Worm (Caenorhabditis elegans): ENCODE results near the gene Y75B8A.23.

DNA sequence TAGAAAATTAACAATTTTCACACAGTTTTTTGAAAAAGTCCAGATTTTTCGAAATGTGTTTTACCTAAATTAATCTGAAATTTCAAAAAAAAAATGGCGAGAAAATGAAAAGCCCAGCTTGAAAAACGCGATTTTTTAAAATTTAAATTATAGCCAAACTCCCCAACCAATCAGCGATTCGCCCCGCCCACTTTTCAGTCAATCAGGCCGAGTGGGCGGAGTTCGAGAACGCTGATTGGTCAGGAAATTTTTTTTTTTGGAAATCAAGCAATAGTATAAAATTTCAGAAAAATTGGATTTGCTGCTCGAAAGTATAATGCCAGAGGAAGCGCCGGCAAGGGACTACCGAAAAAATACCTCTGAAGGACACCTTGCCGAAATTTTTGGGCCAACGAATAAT lies 18.9 kb upstream of the Y75B8A.23 start:
- TF ChIP-seq F13H6.1 (tag; optimal IDR thresholded peaks at IDR 0.05) (no peak), blmp-1 (tag; optimal IDR thresholded peaks at IDR 0.05; ENCODE audit: insufficient read depth) (no peak), nhr-12 (tag; optimal IDR thresholded peaks at IDR 0.05) (no peak), ceh-16 (tag; optimal IDR thresholded peaks at IDR 0.05) (no peak), unc-62 (GFP tag; optimal IDR thresholded peaks at IDR 0.05) (no peak), nhr-11 (tag; optimal IDR thresholded peaks at IDR 0.05) (no peak), egl-27 (tag; optimal IDR thresholded peaks at IDR 0.05) (no peak), elt-1 (tag; optimal IDR thresholded peaks at IDR 0.05) (no peak), R02D3.7 (tag; optimal IDR thresholded peaks at IDR 0.05) (no peak)
